Fruit fly (Drosophila melanogaster) Kc167 (cell line): ENCODE measurements around the gene CG3040.

Source experiments
- Myc ChIP-seq: fragments of >200 bp; optimal IDR thresholded peaks from 2 replicates; lab custom pipeline; 2017; ENCODE audit warnings: missing external identifiers
- Sin3A ChIP-seq: fragments of >200 bp; optimal IDR thresholded peaks from 2 replicates; lab custom pipeline; 2018; ENCODE audit warnings: missing external identifiers
- h ChIP-seq: fragments of >200 bp; optimal IDR thresholded peaks from 3 replicates; lab custom pipeline; 2018; ENCODE audit warnings: missing external identifiers
- insv ChIP-seq: fragments of >200 bp; optimal IDR thresholded peaks from 3 replicates; lab custom pipeline; 2018; ENCODE audit warnings: missing external identifiers
- psq ChIP-seq: fragments of >200 bp; optimal IDR thresholded peaks from 2 replicates; lab custom pipeline; 2017; ENCODE audit warnings: missing external identifiers
- ttk ChIP-seq: sonication (Bioruptor generic); optimal IDR thresholded peaks from 2 replicates; lab custom pipeline; 2017; ENCODE audit warnings: missing external identifiers

The CG3040 gene

DNA sequence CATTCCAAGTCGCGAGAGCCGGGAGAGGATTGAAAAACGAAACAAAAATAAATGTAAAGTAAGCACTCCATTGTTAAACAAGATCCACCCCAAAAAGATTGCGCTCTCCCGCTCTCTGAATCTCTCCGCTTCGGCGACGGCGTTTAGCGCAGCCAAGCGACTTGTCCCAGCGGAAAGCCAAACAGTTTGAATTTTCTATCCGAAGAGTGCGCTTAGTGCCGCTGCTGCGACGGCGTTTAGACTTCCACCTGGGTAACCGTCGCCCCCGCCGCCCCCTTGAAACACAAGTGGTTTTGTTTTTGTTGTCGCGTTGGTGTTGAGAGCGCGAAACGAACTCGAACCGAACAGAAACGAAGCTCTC is 25.3 kb upstream of the CG3040 start, which contains the start of gene Inx2:
Inx2 (plus strand) TSS at position 181 of the 361 bp plus-strand sequence.
- TF ChIP-seq ttk (lab: Kevin White, UChicago) = no peak
- TF ChIP-seq insv (lab: Kevin White, UChicago) = no peak
- no peak for TF ChIP-seq psq (lab: Kevin White, UChicago)
- no peak for TF ChIP-seq h
- no peak for TF ChIP-seq Myc (lab: Kevin White, UChicago)
- TF ChIP-seq Sin3A (lab: Kevin White, UChicago) = no peak

DNA sequence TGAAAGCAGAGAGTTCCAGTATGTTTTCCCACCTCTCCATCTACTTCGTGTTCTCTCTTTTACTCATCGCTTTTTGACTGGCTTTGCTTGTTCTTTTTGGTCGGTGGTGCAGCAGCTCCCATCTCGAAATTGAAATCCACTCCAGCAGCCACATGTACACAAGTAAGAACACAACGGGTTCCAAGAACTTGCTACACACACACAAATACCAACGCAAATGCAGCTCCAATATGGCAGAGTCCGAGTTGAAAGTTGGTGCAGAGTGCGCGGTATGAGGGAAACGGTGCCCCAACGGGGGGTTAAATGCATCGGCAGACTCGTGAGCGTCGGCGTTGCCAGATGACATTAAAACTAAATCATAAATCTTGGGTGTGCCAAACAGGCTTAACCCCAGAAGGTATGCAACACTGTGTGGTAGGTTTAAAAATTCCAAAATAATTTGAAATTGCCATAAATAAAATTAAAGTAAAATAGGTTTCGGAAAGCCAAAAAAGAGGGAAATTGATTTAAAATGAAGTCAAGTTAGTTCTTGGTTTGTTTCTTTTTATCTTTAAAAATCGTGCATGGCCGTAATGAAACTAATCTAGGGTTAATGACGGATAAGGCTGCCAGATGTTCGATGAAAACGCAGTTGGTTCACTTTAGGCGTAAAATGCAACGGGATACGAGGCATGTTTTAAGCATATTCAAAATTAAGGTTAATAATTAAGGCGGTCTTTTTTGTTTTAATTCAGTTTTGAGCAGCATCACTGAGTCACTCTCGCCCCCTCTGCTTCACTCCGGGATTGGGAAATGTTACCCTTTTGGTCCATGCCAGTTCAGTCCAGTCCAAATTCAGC is 24.7 kb upstream of the CG3040 start:
- TF ChIP-seq psq (lab: Kevin White, UChicago) (no peak), h (no peak), ttk (lab: Kevin White, UChicago) (no peak), Myc (lab: Kevin White, UChicago) (no peak), Sin3A (lab: Kevin White, UChicago) (no peak), insv (lab: Kevin White, UChicago) (no peak)

DNA sequence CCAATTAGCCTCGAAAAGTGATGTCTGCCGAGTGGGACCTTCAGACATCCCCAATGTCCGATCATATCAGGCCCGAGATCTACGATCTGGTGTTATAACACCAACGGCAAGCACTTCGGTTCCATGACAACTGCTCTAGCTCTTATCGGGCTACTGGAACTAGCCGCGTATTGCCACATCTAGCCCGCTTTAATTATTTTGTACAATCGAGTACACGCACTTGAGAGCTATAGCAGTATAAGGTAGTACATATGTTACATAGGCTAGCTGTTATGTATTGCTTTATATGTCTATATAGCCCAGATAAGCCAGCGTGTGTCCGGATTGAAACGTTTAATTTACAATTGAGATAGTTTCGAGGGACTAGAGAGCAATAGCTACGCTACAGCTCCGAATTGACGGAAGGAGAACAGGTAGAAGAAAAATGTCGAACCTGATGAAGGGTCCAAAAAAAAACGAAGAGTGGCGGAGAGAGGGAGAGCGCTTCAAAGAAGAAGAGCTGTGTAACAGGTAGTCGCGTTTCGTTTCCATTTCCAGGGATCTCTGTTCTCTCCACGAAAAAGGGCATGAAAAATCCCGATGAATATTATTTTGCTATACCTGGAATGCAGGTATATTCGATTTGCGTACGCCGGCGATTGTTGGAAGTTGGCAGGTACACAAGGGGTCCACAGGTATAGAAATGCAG is 23.9 kb upstream of the CG3040 start:
- no peak for TF ChIP-seq ttk (lab: Kevin White, UChicago)

DNA sequence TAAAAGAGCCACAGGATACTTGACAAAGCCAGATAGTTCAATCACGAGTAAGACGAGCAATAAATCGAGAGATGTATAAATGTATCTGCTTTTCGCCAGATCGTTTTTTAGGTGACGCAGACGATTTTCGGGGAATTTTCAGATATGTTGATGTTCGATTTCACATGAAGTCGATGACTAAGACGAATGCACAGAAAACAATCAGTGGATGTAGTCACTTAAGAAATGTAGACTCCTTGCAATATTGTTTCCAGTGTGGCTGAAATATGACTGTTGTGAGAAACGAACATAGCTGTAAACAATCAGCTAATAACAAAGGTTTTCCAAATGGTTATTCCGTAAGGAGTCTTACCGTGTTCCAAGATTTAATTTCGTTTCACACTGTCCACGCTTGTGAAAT is 22.9 kb upstream of the CG3040 start:
- TF ChIP-seq h = no peak
- no peak for TF ChIP-seq Myc (lab: Kevin White, UChicago)
- TF ChIP-seq Sin3A (lab: Kevin White, UChicago) = no peak
- no peak for TF ChIP-seq psq (lab: Kevin White, UChicago)
- TF ChIP-seq ttk (lab: Kevin White, UChicago) = no peak
- TF ChIP-seq insv (lab: Kevin White, UChicago) = no peak

DNA sequence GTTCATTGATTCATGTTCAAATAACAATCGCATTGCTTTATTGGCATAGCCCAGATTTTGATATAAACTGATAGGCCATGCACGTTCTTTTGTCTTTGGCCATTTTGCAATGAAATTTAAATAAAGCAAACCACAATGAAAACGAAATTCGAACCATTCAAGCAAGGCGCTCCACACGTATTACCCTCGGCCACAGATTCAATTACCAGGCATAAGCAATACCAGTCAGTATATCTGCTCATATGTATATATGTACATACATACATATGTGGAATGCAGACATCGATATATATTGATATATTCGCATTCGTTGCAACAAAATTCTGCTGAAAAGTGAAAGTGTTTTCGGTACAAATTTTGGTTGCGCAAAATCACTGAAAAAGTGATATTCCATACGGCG is 22.1 kb upstream of the CG3040 start:
- TF ChIP-seq h (no peak), ttk (lab: Kevin White, UChicago) (no peak), Myc (lab: Kevin White, UChicago) (no peak), insv (lab: Kevin White, UChicago) (no peak), Sin3A (lab: Kevin White, UChicago) (no peak), psq (lab: Kevin White, UChicago) (no peak)

DNA sequence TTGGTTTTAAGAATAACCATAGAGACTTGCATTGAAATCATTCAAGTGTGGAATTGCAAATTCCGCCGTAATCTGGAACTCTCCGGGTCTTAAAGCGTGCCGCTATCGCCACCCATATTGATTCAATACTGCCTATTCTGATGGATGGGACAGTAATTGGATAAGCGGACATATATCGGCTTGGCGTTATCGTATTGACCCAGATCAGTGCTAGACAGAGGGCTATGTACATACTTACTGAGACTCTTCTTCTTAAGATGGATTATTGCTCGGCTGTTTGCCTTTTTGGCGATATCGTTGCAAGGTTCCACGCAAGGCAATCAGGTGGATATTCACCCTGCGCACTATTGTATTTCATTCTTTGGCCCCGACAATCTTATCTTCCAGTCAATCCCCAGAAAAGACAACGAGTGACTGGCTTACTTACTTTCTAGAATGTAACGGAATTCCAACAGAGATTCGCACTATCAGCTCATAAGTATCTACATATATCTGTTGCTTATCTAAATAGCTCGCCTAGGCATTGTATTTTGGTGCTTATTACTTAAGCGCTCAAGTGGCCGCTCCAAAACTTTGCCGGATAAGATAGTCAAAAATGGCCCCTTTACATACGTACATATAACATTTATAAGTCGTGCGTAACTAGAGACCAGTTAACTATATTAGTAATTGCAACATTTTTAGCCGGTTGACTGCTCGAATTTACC is 21.4 kb upstream of the CG3040 start:
- TF ChIP-seq Myc (lab: Kevin White, UChicago) = no peak
- TF ChIP-seq Sin3A (lab: Kevin White, UChicago) = no peak
- no peak for TF ChIP-seq h
- no peak for TF ChIP-seq ttk (lab: Kevin White, UChicago)
- TF ChIP-seq psq (lab: Kevin White, UChicago) = no peak
- TF ChIP-seq insv (lab: Kevin White, UChicago) = no peak

DNA sequence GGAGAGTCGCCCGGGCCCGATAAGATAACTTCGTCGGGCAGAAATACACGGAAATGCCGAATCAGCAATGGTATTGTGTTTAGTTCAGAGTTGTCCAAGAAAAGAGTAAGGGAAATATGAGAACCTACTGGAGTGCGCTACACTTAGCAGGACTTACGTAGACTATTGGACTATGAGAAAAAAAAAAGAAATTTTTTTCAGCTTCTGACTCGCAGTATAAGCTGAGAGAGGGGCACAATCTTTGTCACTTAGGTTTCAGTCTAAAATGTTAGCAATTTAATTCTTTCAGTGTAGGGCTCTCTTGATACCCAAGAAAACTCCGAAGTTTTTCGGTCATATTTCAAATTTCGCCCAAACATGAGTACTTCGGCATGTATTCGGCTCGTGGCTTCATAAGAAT is 20.6 kb upstream of the CG3040 start:
- TF ChIP-seq Myc (lab: Kevin White, UChicago) (no peak), Sin3A (lab: Kevin White, UChicago) (no peak), h (no peak), ttk (lab: Kevin White, UChicago) (no peak), psq (lab: Kevin White, UChicago) (no peak), insv (lab: Kevin White, UChicago) (no peak)

DNA sequence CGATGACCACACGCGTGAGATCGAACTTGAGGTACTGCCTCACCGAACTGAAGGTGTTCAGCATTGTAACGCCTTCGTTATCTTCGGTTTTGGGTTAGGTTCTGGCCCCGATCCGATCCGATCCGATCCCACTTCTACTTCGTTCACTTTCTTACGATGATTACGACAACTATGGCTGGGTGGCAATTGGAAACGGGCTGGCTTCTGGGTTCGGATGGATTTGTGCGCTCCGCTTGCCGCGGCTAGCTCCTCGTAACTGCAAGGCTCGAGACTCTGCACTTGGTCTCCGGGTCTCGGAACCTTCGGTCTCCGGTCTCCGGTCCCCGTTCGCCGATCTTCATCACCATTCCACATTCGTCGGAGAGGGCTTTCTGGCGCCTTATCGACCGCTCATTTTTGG is 20.2 kb upstream of the CG3040 start, which contains the start of gene Inx7:
Inx7 (minus strand) TSS at position 263 of the 400 bp plus-strand sequence.
- TF ChIP-seq psq (lab: Kevin White, UChicago) (no peak), insv (lab: Kevin White, UChicago) (no peak), Sin3A (lab: Kevin White, UChicago) (no peak), h (no peak), Myc (lab: Kevin White, UChicago) (no peak), ttk (lab: Kevin White, UChicago) (no peak)

DNA sequence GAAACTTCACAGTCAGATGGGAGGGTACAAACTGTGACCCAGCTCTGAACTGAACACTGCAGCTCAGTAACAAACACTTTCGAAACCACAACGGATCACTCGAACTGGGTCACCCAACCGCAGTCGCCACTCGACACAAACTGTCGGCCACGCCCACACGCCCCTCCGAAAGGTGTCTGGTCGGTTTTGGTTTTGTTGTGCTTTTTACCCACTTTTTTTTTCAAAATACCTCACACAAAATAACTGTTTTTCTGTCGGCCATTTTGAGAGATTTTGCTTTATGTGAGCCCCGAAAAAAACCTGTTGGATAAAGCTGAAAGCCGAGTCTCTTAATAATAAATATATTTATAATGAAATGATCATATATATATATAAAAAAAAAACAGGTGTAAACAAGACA is 18.1 kb upstream of the CG3040 start, which contains the start of gene ogre:
ogre (minus strand) TSS at position 33 of the 400 bp plus-strand sequence.
- no peak for TF ChIP-seq insv (lab: Kevin White, UChicago)
- TF ChIP-seq Sin3A (lab: Kevin White, UChicago) = no peak
- no peak for TF ChIP-seq h
- TF ChIP-seq ttk (lab: Kevin White, UChicago) = no peak
- no peak for TF ChIP-seq Myc (lab: Kevin White, UChicago)
- TF ChIP-seq psq (lab: Kevin White, UChicago) = no peak

DNA sequence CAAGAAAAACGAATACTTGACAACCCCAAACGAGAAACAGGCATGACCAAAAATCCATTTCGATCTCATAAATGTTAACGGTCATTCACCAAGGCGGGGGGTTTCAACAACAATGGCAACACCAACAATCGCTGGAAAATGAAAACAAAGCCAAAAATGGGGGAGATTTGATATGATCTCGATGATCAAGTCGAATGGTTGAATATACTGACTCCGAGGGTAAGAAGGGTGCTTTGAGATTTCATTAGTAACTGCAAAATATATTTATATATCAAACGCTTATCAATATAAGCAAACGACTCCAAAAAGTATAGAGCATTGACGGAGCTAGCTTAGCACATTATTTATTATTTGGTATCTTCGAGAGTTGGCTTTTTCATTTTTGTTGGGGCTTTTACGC is 16.9 kb upstream of the CG3040 start:
- no peak for TF ChIP-seq Myc (lab: Kevin White, UChicago)
- TF ChIP-seq psq (lab: Kevin White, UChicago) = no peak
- no peak for TF ChIP-seq insv (lab: Kevin White, UChicago)
- TF ChIP-seq Sin3A (lab: Kevin White, UChicago) = no peak
- TF ChIP-seq h = no peak
- no peak for TF ChIP-seq ttk (lab: Kevin White, UChicago)

DNA sequence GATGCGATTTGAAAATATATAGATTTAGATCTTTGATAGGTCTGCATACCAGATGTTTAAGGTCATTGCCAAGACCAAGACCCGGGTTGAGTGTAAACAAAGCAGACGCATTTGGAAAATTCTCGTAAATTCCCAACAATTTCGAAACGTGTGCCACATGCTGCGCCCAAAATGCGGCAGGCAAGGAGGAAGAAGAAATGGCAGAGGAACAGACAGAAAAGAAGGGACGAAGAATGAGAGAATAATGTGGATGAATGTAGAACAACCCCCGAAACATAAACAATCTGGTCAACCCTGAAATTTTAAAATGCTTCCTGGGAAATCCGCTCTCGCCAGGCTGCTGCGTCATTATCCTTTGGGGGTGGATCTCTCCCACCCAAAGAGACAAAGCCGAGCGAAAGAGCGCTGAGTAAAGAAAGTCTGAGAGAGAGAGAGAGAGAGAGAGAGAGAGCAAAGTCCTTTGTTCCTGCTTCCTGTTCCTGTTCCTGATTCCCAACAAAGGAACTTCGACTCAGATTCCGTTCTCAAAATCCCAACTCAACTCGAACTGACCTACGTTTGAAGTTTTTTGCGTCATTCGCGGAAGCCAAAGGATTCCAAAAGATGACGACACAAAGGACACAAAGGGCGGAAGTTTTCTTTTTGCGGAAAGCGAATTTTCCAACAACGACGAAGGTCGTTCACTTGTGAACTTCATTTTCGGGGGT is 15.6 kb upstream of the CG3040 start:
- TF ChIP-seq ttk (lab: Kevin White, UChicago) (no peak), insv (lab: Kevin White, UChicago) (no peak), h (no peak), Sin3A (lab: Kevin White, UChicago) (no peak), psq (lab: Kevin White, UChicago) (no peak), Myc (lab: Kevin White, UChicago) (no peak)
